Fruit fly (Drosophila melanogaster) whole organism, embryonic: Measurements from ENCODE around the gene Or92a.

Experiments used
- Ada2b ChIP-seq: fragments of 200-800 bp; sonication (Bioruptor generic); IDR thresholded peaks from 2 replicates; pipeline ENCODE4 v1.3.6; 2022; ENCODE audit warnings: missing biosample characterization, missing genetic modification characterization
- Asciz ChIP-seq: fragments of 200-800 bp; sonication (Bioruptor generic); optimal IDR thresholded peaks from 2 replicates; lab custom pipeline; 2017; ENCODE audit warnings: missing biosample characterization, mild to moderate bottlenecking, missing genetic modification characterization, missing genetic modification reagents
- B-H1 ChIP-seq: fragments of 200-800 bp; sonication (Bioruptor generic); IDR thresholded peaks from 3 replicates; pipeline ENCODE4 v1.3.6; 2022; ENCODE audit warnings: missing biosample characterization, missing genetic modification characterization
- CG15479 ChIP-seq: fragments of 200-800 bp; sonication (Bioruptor generic); optimal IDR thresholded peaks from 3 replicates; lab custom pipeline; 2019; ENCODE audit warnings: missing biosample characterization, mild to moderate bottlenecking, missing genetic modification characterization, moderate library complexity
- CG17385 ChIP-seq: fragments of 200-800 bp; sonication (Bioruptor generic); optimal IDR thresholded peaks from 3 replicates; lab custom pipeline; 2018; ENCODE audit warnings: missing biosample characterization, mild to moderate bottlenecking, missing genetic modification characterization
- CG18262 ChIP-seq: fragments of 200-800 bp; optimal IDR thresholded peaks from 3 replicates; lab custom pipeline; 2019; ENCODE audit warnings: missing biosample characterization, mild to moderate bottlenecking, missing genetic modification characterization, moderate library complexity
- CG18764 ChIP-seq: fragments of 200-800 bp; sonication (Bioruptor generic); optimal IDR thresholded peaks from 3 replicates; lab custom pipeline; 2016; ENCODE audit warnings: missing biosample characterization, missing genetic modification characterization
- CG30403 ChIP-seq: fragments of 200-800 bp; sonication (Bioruptor generic); optimal IDR thresholded peaks from 3 replicates; lab custom pipeline; 2016; ENCODE audit warnings: missing biosample characterization, missing genetic modification characterization
- CG3065 ChIP-seq: fragments of 200-800 bp; sonication (Bioruptor generic); optimal IDR thresholded peaks from 2 replicates; lab custom pipeline; 2016; ENCODE audit warnings: missing biosample characterization, missing genetic modification characterization
- CG31224 ChIP-seq: fragments of 200-800 bp; sonication (Bioruptor generic); IDR thresholded peaks from 2 replicates; pipeline ENCODE4 v1.3.6; 2022; ENCODE audit warnings: missing biosample characterization, missing genetic modification characterization
- CG33557 ChIP-seq: fragments of 200-800 bp; sonication (Bioruptor generic); optimal IDR thresholded peaks from 2 replicates; lab custom pipeline; 2019; ENCODE audit warnings: missing biosample characterization, mild to moderate bottlenecking, missing genetic modification characterization, moderate library complexity
- CG34376 ChIP-seq: fragments of 200-800 bp; sonication (Bioruptor generic); optimal IDR thresholded peaks from 2 replicates; lab custom pipeline; 2018; ENCODE audit warnings: missing biosample characterization, mild to moderate bottlenecking, missing genetic modification characterization
- CG34422 ChIP-seq: fragments of 200-800 bp; sonication (Bioruptor generic); IDR thresholded peaks from 3 replicates; pipeline ENCODE4 v1.3.6; 2022; ENCODE audit warnings: missing biosample characterization, missing genetic modification characterization
- CG3995 ChIP-seq: fragments of 200-800 bp; sonication (Bioruptor generic); optimal IDR thresholded peaks from 3 replicates; lab custom pipeline; 2016; ENCODE audit warnings: missing biosample characterization, missing genetic modification characterization
- CG4617 ChIP-seq: fragments of 200-800 bp; sonication (Bioruptor generic); optimal IDR thresholded peaks from 3 replicates; lab custom pipeline; 2016; ENCODE audit warnings: missing biosample characterization, missing genetic modification characterization, borderline replicate concordance
- CG6272 ChIP-seq: fragments of 200-800 bp; sonication (Bioruptor generic); IDR thresholded peaks from 2 replicates; pipeline ENCODE4 v1.3.6; 2022; ENCODE audit warnings: missing biosample characterization, missing genetic modification characterization
- CG6654 ChIP-seq: fragments of 200-800 bp; sonication (Bioruptor generic); optimal IDR thresholded peaks from 2 replicates; lab custom pipeline; 2017; ENCODE audit warnings: missing biosample characterization, mild to moderate bottlenecking, missing genetic modification characterization
- CG6791 ChIP-seq: fragments of 200-800 bp; sonication (Bioruptor generic); IDR thresholded peaks from 3 replicates; pipeline ENCODE4 v1.3.6; 2022; ENCODE audit warnings: missing biosample characterization, missing genetic modification characterization; ENCODE audit not compliant: partially characterized antibody
- CG6813 ChIP-seq: fragments of 200-800 bp; sonication (Bioruptor generic); optimal IDR thresholded peaks from 2 replicates; lab custom pipeline; 2017; ENCODE audit warnings: missing biosample characterization, missing genetic modification characterization, mild to moderate bottlenecking, moderate library complexity, missing genetic modification reagents
- CG6854 ChIP-seq: fragments of 200-800 bp; sonication (Bioruptor generic); optimal IDR thresholded peaks from 3 replicates; lab custom pipeline; 2017; ENCODE audit warnings: missing biosample characterization, mild to moderate bottlenecking, missing genetic modification characterization
- CG9215 ChIP-seq: fragments of 200-800 bp; sonication (Bioruptor generic); IDR thresholded peaks from 2 replicates; pipeline ENCODE4 v1.3.6; 2022; ENCODE audit warnings: missing biosample characterization, missing genetic modification characterization
- CG9932 ChIP-seq: fragments of 200-800 bp; sonication (Bioruptor generic); IDR thresholded peaks from 2 replicates; pipeline ENCODE4 v1.3.6; 2022; ENCODE audit warnings: missing biosample characterization, missing genetic modification characterization
- Doc3 ChIP-seq: fragments of 200-800 bp; sonication (Bioruptor generic); IDR thresholded peaks from 3 replicates; pipeline ENCODE4 v1.3.6; 2022; ENCODE audit warnings: missing biosample characterization, missing genetic modification characterization; ENCODE audit not compliant: partially characterized antibody
- Hr78 ChIP-seq, 2 experiments: fragments of 200-800 bp in 1 of 2; fragments of >200 bp in 1 of 2; sonication (Bioruptor generic) in 1 of 2; optimal IDR thresholded peaks; 2 replicates each; lab custom pipeline; 2017 to 2019; ENCODE audit warnings: missing biosample characterization in 2 of 2, missing genetic modification characterization in 2 of 2, mild to moderate bottlenecking in 1 of 2, moderate library complexity in 1 of 2
- NK7.1 ChIP-seq: fragments of 200-800 bp; sonication (Bioruptor generic); optimal IDR thresholded peaks from 3 replicates; lab custom pipeline; 2016; ENCODE audit warnings: missing biosample characterization, missing genetic modification characterization
- Nf-YA ChIP-seq: fragments of 200-800 bp; sonication (Bioruptor generic); IDR thresholded peaks from 2 replicates; pipeline ENCODE4 v1.3.6; 2022; ENCODE audit warnings: missing biosample characterization, missing genetic modification characterization
- PHDP ChIP-seq: fragments of 200-800 bp; sonication (Bioruptor generic); optimal IDR thresholded peaks from 3 replicates; lab custom pipeline; 2018; ENCODE audit warnings: missing biosample characterization, mild to moderate bottlenecking, missing genetic modification characterization, moderate library complexity
- Ptx1 ChIP-seq: fragments of 200-800 bp; sonication (Bioruptor generic); IDR thresholded peaks from 2 replicates; pipeline ENCODE4 v1.3.6; 2022; ENCODE audit warnings: missing biosample characterization, missing genetic modification characterization
- Scr ChIP-seq: fragments of 200-800 bp; sonication (Bioruptor generic); IDR thresholded peaks from 2 replicates; pipeline ENCODE4 v1.3.6; 2022; ENCODE audit warnings: missing biosample characterization, missing genetic modification characterization; ENCODE audit not compliant: partially characterized antibody
- Six4 ChIP-seq: fragments of 200-800 bp; sonication (Bioruptor generic); optimal IDR thresholded peaks from 2 replicates; lab custom pipeline; 2016; ENCODE audit warnings: missing biosample characterization, missing genetic modification characterization
- Taf1 ChIP-seq: fragments of 200-800 bp; sonication (Bioruptor generic); IDR thresholded peaks from 2 replicates; pipeline ENCODE4 v1.3.6; 2022; ENCODE audit warnings: missing biosample characterization, missing genetic modification characterization
- ab ChIP-seq: fragments of 200-800 bp; sonication (Bioruptor generic); optimal IDR thresholded peaks from 2 replicates; lab custom pipeline; 2016; ENCODE audit warnings: missing biosample characterization, missing genetic modification characterization
- ash1 ChIP-seq: fragments of 200-800 bp; sonication (Bioruptor generic); optimal IDR thresholded peaks from 2 replicates; lab custom pipeline; 2018; ENCODE audit warnings: missing biosample characterization, mild to moderate bottlenecking, missing genetic modification characterization
- bowl ChIP-seq: fragments of 200-800 bp; sonication (Bioruptor generic); IDR thresholded peaks from 2 replicates; pipeline ENCODE4 v1.3.6; 2022; ENCODE audit warnings: missing biosample characterization, missing genetic modification characterization
- bsh ChIP-seq, 2 experiments: fragments of 200-800 bp; sonication (Bioruptor generic); optimal IDR thresholded peaks; 2 replicates each; lab custom pipeline; 2017 to 2018; ENCODE audit warnings: mild to moderate bottlenecking in 2 of 2, missing biosample characterization in 2 of 2, missing genetic modification characterization in 2 of 2, moderate library complexity in 1 of 2
- dan ChIP-seq: fragments of 200-800 bp; sonication (Bioruptor generic); IDR thresholded peaks from 2 replicates; pipeline ENCODE4 v1.3.6; 2022; ENCODE audit warnings: missing biosample characterization, missing genetic modification characterization
- dati ChIP-seq: fragments of 200-800 bp; sonication (Bioruptor generic); IDR thresholded peaks from 2 replicates; pipeline ENCODE4 v1.3.6; 2022; ENCODE audit warnings: missing biosample characterization, missing genetic modification characterization
- gcm ChIP-seq: fragments of 200-800 bp; sonication (Bioruptor generic); optimal IDR thresholded peaks from 2 replicates; lab custom pipeline; 2019; ENCODE audit warnings: missing biosample characterization, mild to moderate bottlenecking, missing genetic modification characterization, moderate library complexity
- lmd ChIP-seq: fragments of 200-800 bp; sonication (Bioruptor generic); IDR thresholded peaks from 2 replicates; pipeline ENCODE4 v1.3.6; 2022; ENCODE audit warnings: missing biosample characterization, missing genetic modification characterization
- lov ChIP-seq, 2 experiments: fragments of 200-800 bp in 1 of 2; fragments of >200 bp in 1 of 2; sonication (Bioruptor generic) in 1 of 2; IDR thresholded peaks in 1 of 2; optimal IDR thresholded peaks in 1 of 2; 2 replicates in 1 of 2; 3 replicates in 1 of 2; pipeline versions ENCODE4 v1.3.6 to Lab custom; 2017 to 2022; ENCODE audit warnings: missing biosample characterization in 1 of 2, missing genetic modification characterization in 1 of 2
- luna ChIP-seq: fragments of 200-800 bp; sonication (Bioruptor generic); optimal IDR thresholded peaks from 2 replicates; lab custom pipeline; 2016; ENCODE audit warnings: missing biosample characterization, missing genetic modification characterization
- pfk ChIP-seq: fragments of 200-800 bp; sonication (Bioruptor generic); optimal IDR thresholded peaks from 2 replicates; lab custom pipeline; 2018; ENCODE audit warnings: missing biosample characterization, mild to moderate bottlenecking, missing genetic modification characterization, moderate library complexity
- pho ChIP-seq: fragments of 200-800 bp; sonication (Bioruptor generic); optimal IDR thresholded peaks from 2 replicates; lab custom pipeline; 2016; ENCODE audit warnings: missing biosample characterization, missing genetic modification characterization
- pnt ChIP-seq: fragments of 200-800 bp; sonication (Bioruptor generic); optimal IDR thresholded peaks from 3 replicates; lab custom pipeline; 2016; ENCODE audit warnings: missing biosample characterization, missing genetic modification characterization
- run ChIP-seq: fragments of 200-800 bp; sonication (Bioruptor generic); optimal IDR thresholded peaks from 3 replicates; lab custom pipeline; 2018; ENCODE audit warnings: missing biosample characterization, mild to moderate bottlenecking, missing genetic modification characterization
- sim ChIP-seq: fragments of 200-800 bp; sonication (Bioruptor generic); IDR thresholded peaks from 2 replicates; pipeline ENCODE4 v1.3.6; 2022; ENCODE audit warnings: missing biosample characterization, missing genetic modification characterization
- wor ChIP-seq: fragments of 200-800 bp; sonication (Bioruptor generic); IDR thresholded peaks from 2 replicates; pipeline ENCODE4 v1.3.6; 2022; ENCODE audit warnings: missing biosample characterization, missing genetic modification characterization
- zf30C ChIP-seq: fragments of 200-800 bp; sonication (Bioruptor generic); optimal IDR thresholded peaks from 3 replicates; lab custom pipeline; 2018; ENCODE audit warnings: missing biosample characterization, mild to moderate bottlenecking, missing genetic modification characterization

The Or92a gene

dm6 chr3R:20550632-20551486 lies 46.3 kb downstream of the Or92a start (continued):
- TF ChIP-seq pfk (GFP tag; lab: Kevin White, UChicago) (peak; percentile 76), CG18262 (tag; lab: Kevin White, UChicago) (no peak), Hr78 (GFP tag; optimal IDR thresholded peaks at IDR 0.05; lab: Kevin White, UChicago) (no peak), pnt (GFP tag; lab: Kevin White, UChicago) (peak; percentile 30), CG6654 (GFP tag; lab: Kevin White, UChicago) (peak; percentile 2), Ptx1 (GFP tag; lab: Robert Waterston, UW) (no peak), zf30C (GFP tag; lab: Kevin White, UChicago) (no peak), CG3065 (GFP tag; lab: Kevin White, UChicago) (peak; percentile 26), dan (GFP tag; lab: Robert Waterston, UW) (no peak), CG33557 (GFP tag; lab: Kevin White, UChicago) (peak; percentile 94), pho (GFP tag; lab: Kevin White, UChicago) (no peak), Nf-YA (GFP tag; lab: Robert Waterston, UW) (peak; percentile 65), CG18764 (peak; percentile 49), gcm (GFP tag; lab: Kevin White, UChicago) (peak; percentile 81), lmd (GFP tag; lab: Robert Waterston, UW) (no peak), B-H1 (GFP tag; lab: Robert Waterston, UW) (peak; percentile 24; the same call in 1 of the 3 replicates), CG17385 (GFP tag; lab: Kevin White, UChicago) (peak; percentile 74), CG4617 (GFP tag; lab: Kevin White, UChicago) (peak; percentile 65), Taf1 (GFP tag; lab: Robert Waterston, UW) (no peak), CG9932 (peak; percentile 55), sim (GFP tag; lab: Robert Waterston, UW) (peak; percentile 63; the same call in 1 of the 2 replicates), CG30403 (GFP tag; lab: Kevin White, UChicago) (no peak), CG9215 (GFP tag; lab: Robert Waterston, UW) (no peak), bsh (GFP tag; optimal IDR thresholded peaks at IDR 0.05; lab: Kevin White, UChicago) (peak; percentile 57 to 75), CG15479 (peak; percentile 95), CG6272 (GFP tag; lab: Robert Waterston, UW) (0 out of 2 replicates have a peak, but pooled peaks have one; percentile 32), Six4 (GFP tag; lab: Kevin White, UChicago) (peak; percentile 65), luna (GFP tag; lab: Kevin White, UChicago) (no peak), CG3995 (GFP tag; lab: Kevin White, UChicago) (no peak), ab (GFP tag; lab: Kevin White, UChicago) (no peak), CG34376 (GFP tag; lab: Kevin White, UChicago) (peak; percentile 85), CG31224 (GFP tag; lab: Robert Waterston, UW) (no peak), CG34422 (GFP tag; lab: Robert Waterston, UW) (peak; percentile 52; the same call in 1 of the 3 replicates), Asciz (GFP tag; lab: Kevin White, UChicago) (peak; percentile 93), PHDP (tag; lab: Kevin White, UChicago) (peak; percentile 80), wor (GFP tag; lab: Robert Waterston, UW) (no peak), bowl (GFP tag; lab: Robert Waterston, UW) (no peak), Ada2b (GFP tag; lab: Robert Waterston, UW) (no peak), Doc3 (GFP tag; lab: Robert Waterston, UW) (peak; percentile 84), ash1 (GFP tag; lab: Kevin White, UChicago) (peak; percentile 92), CG6791 (GFP tag; lab: Robert Waterston, UW) (peak; percentile 99), CG6813 (GFP tag; lab: Kevin White, UChicago) (peak; percentile 96), dati (GFP tag; lab: Robert Waterston, UW) (0 out of 2 replicates have a peak, but pooled peaks have one; percentile 24), lov (optimal IDR thresholded peaks at IDR 0.05; lab: Kevin White, UChicago) (no peak), lov (GFP tag; IDR thresholded peaks at IDR 0.05; lab: Robert Waterston, UW) (no peak), Scr (GFP tag; lab: Robert Waterston, UW) (peak; percentile 95), NK7.1 (GFP tag; lab: Kevin White, UChicago) (peak; percentile 4), run (tag; lab: Kevin White, UChicago) (peak; percentile 35), CG6854 (GFP tag; lab: Kevin White, UChicago) (peak; percentile 78)
